Fruit fly (Drosophila melanogaster): ENCODE measurements around the gene gnu.

gnu gene

dm6 chr3L:14752816-14753215 is 50.3 kb downstream of the gnu start:
- TF ChIP-seq Myc (optimal IDR thresholded peaks at IDR 0.05) = no peak
- no peak for TF ChIP-seq Sin3A (optimal IDR thresholded peaks at IDR 0.05)
- TF ChIP-seq h (optimal IDR thresholded peaks at IDR 0.05) = no peak
- TF ChIP-seq psq (optimal IDR thresholded peaks at IDR 0.05) = no peak
- no peak for TF ChIP-seq ttk (optimal IDR thresholded peaks at IDR 0.05)
- TF ChIP-seq insv (optimal IDR thresholded peaks at IDR 0.05) = no peak

Data from Kc167 (cell line).